Fruit fly (Drosophila melanogaster): ENCODE results near the gene CG14546.

The CG14546 gene

DNA sequence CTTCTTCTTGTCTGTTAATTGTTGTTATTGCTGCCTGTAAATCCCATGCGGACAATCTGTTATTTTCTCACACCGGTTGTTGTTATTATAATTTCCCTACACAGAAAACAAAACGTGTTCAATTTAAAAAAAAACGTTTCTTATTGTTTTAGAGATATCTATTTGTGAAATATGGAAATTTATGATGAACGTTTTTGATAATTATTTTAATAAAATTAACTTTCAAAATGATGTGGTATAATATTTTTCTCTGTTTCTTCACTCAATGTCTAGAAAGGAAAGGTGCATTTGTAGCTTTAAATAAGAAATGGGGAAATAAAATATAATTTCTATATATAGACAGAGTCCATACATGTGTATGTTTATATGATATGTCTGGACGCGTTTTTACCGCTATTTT, 38.1 kb downstream of the CG14546 start (continued):
- TF ChIP-seq CG12219 (GFP tag; optimal IDR thresholded peaks at IDR 0.05) (peak; percentile 16), lilli (GFP tag; optimal IDR thresholded peaks at IDR 0.05) (peak; percentile 3), CG10209 (GFP tag; optimal IDR thresholded peaks at IDR 0.05) (peak; percentile 44), pnt (GFP tag; optimal IDR thresholded peaks at IDR 0.05) (no peak), CG15601 (tag; optimal IDR thresholded peaks at IDR 0.05) (peak; percentile 79), CG30403 (GFP tag; optimal IDR thresholded peaks at IDR 0.05) (peak; percentile 73), vfl (GFP tag; optimal IDR thresholded peaks at IDR 0.05) (no peak), pita (GFP tag; optimal IDR thresholded peaks at IDR 0.05) (no peak), Dref (GFP tag; IDR thresholded peaks at IDR 0.05) (no peak), CG8388 (GFP tag; optimal IDR thresholded peaks at IDR 0.05) (peak; percentile 91), Hey (tag; optimal IDR thresholded peaks at IDR 0.05) (no peak), btn (GFP tag; optimal IDR thresholded peaks at IDR 0.05) (no peak), fd102C (GFP tag; optimal IDR thresholded peaks at IDR 0.05) (peak; percentile 14), exex (tag; optimal IDR thresholded peaks at IDR 0.05) (no peak), Deaf1 (tag; optimal IDR thresholded peaks at IDR 0.05) (peak; percentile 38), CG10267 (tag; optimal IDR thresholded peaks at IDR 0.05) (peak; percentile 79), org-1 (GFP tag; optimal IDR thresholded peaks at IDR 0.05) (peak; percentile 30), CG17568 (GFP tag; optimal IDR thresholded peaks at IDR 0.05) (no peak), CG10462 (GFP tag; optimal IDR thresholded peaks at IDR 0.05) (peak; percentile 9), stwl (tag; optimal IDR thresholded peaks at IDR 0.05) (no peak), CG10543 (GFP tag; optimal IDR thresholded peaks at IDR 0.05) (no peak), CG14050 (GFP tag; IDR thresholded peaks at IDR 0.05) (peak; percentile 12; the same call in 1 of the 3 replicates), Eip74EF (GFP tag; optimal IDR thresholded peaks at IDR 0.05) (peak in 1 of 2 experiments; percentile 67), Ada2b (GFP tag; IDR thresholded peaks at IDR 0.05) (peak; percentile 55), Asciz (GFP tag; optimal IDR thresholded peaks at IDR 0.05) (peak; percentile 70), repo (GFP tag; optimal IDR thresholded peaks at IDR 0.05) (no peak), Stat92E (GFP tag; optimal IDR thresholded peaks at IDR 0.05) (peak in 1 of 3 experiments; percentile 50), HLHmδ (GFP tag; optimal IDR thresholded peaks at IDR 0.05) (no peak), CG14014 (GFP tag; IDR thresholded peaks at IDR 0.05) (0 out of 2 replicates have a peak, but pooled peaks have one; percentile 32), E2f1 (GFP tag; IDR thresholded peaks at IDR 0.05) (peak; percentile 38; the same call in 1 of the 2 replicates), CG10147 (GFP tag; optimal IDR thresholded peaks at IDR 0.05) (peak; percentile 49), Chrac-16 (GFP tag; optimal IDR thresholded peaks at IDR 0.05) (peak; percentile 44), E2f2 (GFP tag; IDR thresholded peaks at IDR 0.05) (no peak), Atf6 (GFP tag; IDR thresholded peaks at IDR 0.05) (no peak; the same call in 1 of the 2 replicates), CG7928 (GFP tag; optimal IDR thresholded peaks at IDR 0.05) (no peak), CG3281 (GFP tag; optimal IDR thresholded peaks at IDR 0.05) (peak; percentile 10), unpg (GFP tag; optimal IDR thresholded peaks at IDR 0.05) (peak; percentile 86), Blimp-1 (GFP tag; optimal IDR thresholded peaks at IDR 0.05) (peak; percentile 88), BEAF-32 (GFP tag; optimal IDR thresholded peaks at IDR 0.05) (no peak), ken (GFP tag; IDR thresholded peaks at IDR 0.05) (no peak), tgo (GFP tag; IDR thresholded peaks at IDR 0.05) (peak; percentile 46; the same call in 2 of the 3 replicates), Atf-2 (GFP tag; optimal IDR thresholded peaks at IDR 0.05) (peak; percentile 11), twi (tag; optimal IDR thresholded peaks at IDR 0.05) (peak; percentile 63), ttk (GFP tag; IDR thresholded peaks at IDR 0.05) (peak; percentile 49; the same call in 1 of the 2 replicates), row (GFP tag; IDR thresholded peaks at IDR 0.05) (peak; percentile 56), Dfd (GFP tag; optimal IDR thresholded peaks at IDR 0.05) (no peak), jumu (GFP tag; optimal IDR thresholded peaks at IDR 0.05) (no peak), zen (tag; optimal IDR thresholded peaks at IDR 0.05) (peak; percentile 18), CG1603 (tag; optimal IDR thresholded peaks at IDR 0.05) (no peak), oc (tag; optimal IDR thresholded peaks at IDR 0.05) (peak; percentile 87)

Measured in whole organism, embryonic.